Fruit fly (Drosophila melanogaster) whole organism, embryonic: Measurements from ENCODE around the gene CG4880.

Source experiments
- ATbp ChIP-seq: fragments of 200-800 bp; sonication (Bioruptor generic); optimal IDR thresholded peaks from 2 replicates; lab custom pipeline; 2017; ENCODE audit warnings: missing biosample characterization, mild to moderate bottlenecking, missing genetic modification characterization, missing genetic modification reagents
- CG10274 ChIP-seq: fragments of 200-800 bp; sonication (Bioruptor generic); optimal IDR thresholded peaks from 3 replicates; lab custom pipeline; 2017; ENCODE audit warnings: missing biosample characterization, mild to moderate bottlenecking, missing genetic modification characterization
- CG12744 ChIP-seq: fragments of 200-800 bp; sonication (Bioruptor generic); optimal IDR thresholded peaks from 2 replicates; lab custom pipeline; 2016; ENCODE audit warnings: missing biosample characterization, missing genetic modification characterization
- CG14014 ChIP-seq: fragments of 200-800 bp; sonication (Bioruptor generic); IDR thresholded peaks from 2 replicates; pipeline ENCODE4 v1.3.6; 2022; ENCODE audit warnings: missing biosample characterization, missing genetic modification characterization
- CG15514 ChIP-seq: fragments of 200-800 bp; sonication (Bioruptor generic); optimal IDR thresholded peaks from 3 replicates; lab custom pipeline; 2017; ENCODE audit warnings: missing biosample characterization, missing genetic modification characterization, mild to moderate bottlenecking, moderate library complexity, missing genetic modification reagents
- CG15696 ChIP-seq: fragments of 200-800 bp; sonication (Bioruptor generic); optimal IDR thresholded peaks from 2 replicates; lab custom pipeline; 2019; ENCODE audit warnings: missing biosample characterization, mild to moderate bottlenecking, missing genetic modification characterization, moderate library complexity
- CG1603 ChIP-seq: fragments of 200-800 bp; sonication (Bioruptor generic); optimal IDR thresholded peaks from 2 replicates; lab custom pipeline; 2019; ENCODE audit warnings: missing biosample characterization, mild to moderate bottlenecking, missing genetic modification characterization, moderate library complexity
- CG17328 ChIP-seq: fragments of 200-800 bp; sonication (Bioruptor generic); IDR thresholded peaks from 2 replicates; pipeline ENCODE4 v1.3.6; 2022; ENCODE audit warnings: missing biosample characterization, missing genetic modification characterization
- CG18262 ChIP-seq: fragments of 200-800 bp; optimal IDR thresholded peaks from 3 replicates; lab custom pipeline; 2019; ENCODE audit warnings: missing biosample characterization, mild to moderate bottlenecking, missing genetic modification characterization, moderate library complexity
- CG2199 ChIP-seq: fragments of 200-800 bp; sonication (Bioruptor generic); IDR thresholded peaks from 3 replicates; pipeline ENCODE4 v1.3.6; 2022; ENCODE audit warnings: missing biosample characterization, missing genetic modification characterization
- CG2202 ChIP-seq: fragments of 200-800 bp; sonication (Bioruptor generic); optimal IDR thresholded peaks from 2 replicates; lab custom pipeline; 2018; ENCODE audit warnings: missing biosample characterization, mild to moderate bottlenecking, missing genetic modification characterization
- CG3065 ChIP-seq: fragments of 200-800 bp; sonication (Bioruptor generic); optimal IDR thresholded peaks from 2 replicates; lab custom pipeline; 2016; ENCODE audit warnings: missing biosample characterization, missing genetic modification characterization
- CG33213 ChIP-seq: fragments of 200-800 bp; sonication (Bioruptor generic); optimal IDR thresholded peaks from 3 replicates; lab custom pipeline; 2016; ENCODE audit warnings: missing biosample characterization, missing genetic modification characterization
- CG42726 ChIP-seq: fragments of 200-800 bp; sonication (Bioruptor generic); IDR thresholded peaks from 2 replicates; pipeline ENCODE4 v1.3.6; 2022; ENCODE audit warnings: missing biosample characterization, missing genetic modification characterization; ENCODE audit not compliant: partially characterized antibody
- CG4707 ChIP-seq: fragments of 200-800 bp; sonication (Bioruptor generic); optimal IDR thresholded peaks from 2 replicates; lab custom pipeline; 2018; ENCODE audit warnings: missing biosample characterization, mild to moderate bottlenecking, missing genetic modification characterization, moderate library complexity
- CG4820 ChIP-seq: fragments of 200-800 bp; sonication (Bioruptor generic); optimal IDR thresholded peaks from 3 replicates; lab custom pipeline; 2016; ENCODE audit warnings: missing biosample characterization, missing genetic modification characterization
- CG6272 ChIP-seq: fragments of 200-800 bp; sonication (Bioruptor generic); IDR thresholded peaks from 2 replicates; pipeline ENCODE4 v1.3.6; 2022; ENCODE audit warnings: missing biosample characterization, missing genetic modification characterization
- CG6813 ChIP-seq: fragments of 200-800 bp; sonication (Bioruptor generic); optimal IDR thresholded peaks from 2 replicates; lab custom pipeline; 2017; ENCODE audit warnings: missing biosample characterization, missing genetic modification characterization, mild to moderate bottlenecking, moderate library complexity, missing genetic modification reagents
- CG8765 ChIP-seq: fragments of 200-800 bp; sonication (Bioruptor generic); IDR thresholded peaks from 2 replicates; pipeline ENCODE4 v1.3.6; 2022; ENCODE audit warnings: missing biosample characterization, missing genetic modification characterization
- CTCF ChIP-seq: fragments of 200-800 bp; sonication (Bioruptor generic); optimal IDR thresholded peaks from 2 replicates; lab custom pipeline; 2017; ENCODE audit warnings: missing biosample characterization, mild to moderate bottlenecking, missing genetic modification characterization, moderate library complexity
- GATAe ChIP-seq: fragments of 200-800 bp; sonication (Bioruptor generic); conservative IDR thresholded peaks from 2 replicates; pipeline ENCODE4 v1.3.6; 2022; ENCODE audit warnings: missing biosample characterization, missing genetic modification characterization
- H15 ChIP-seq: fragments of 200-800 bp; sonication (Bioruptor generic); IDR thresholded peaks from 3 replicates; pipeline ENCODE4 v1.3.6; 2022; ENCODE audit warnings: missing biosample characterization, missing genetic modification characterization
- HLH4C ChIP-seq: fragments of 200-800 bp; sonication (Bioruptor generic); IDR thresholded peaks from 3 replicates; pipeline ENCODE4 v1.3.6; 2022; ENCODE audit warnings: missing biosample characterization, missing genetic modification characterization; ENCODE audit not compliant: partially characterized antibody
- Nf-YB ChIP-seq: fragments of 200-800 bp; sonication (Bioruptor generic); optimal IDR thresholded peaks from 3 replicates; lab custom pipeline; 2019; ENCODE audit warnings: missing biosample characterization, mild to moderate bottlenecking, missing genetic modification characterization, moderate library complexity
- Oli ChIP-seq: fragments of 200-800 bp; sonication (Bioruptor generic); optimal IDR thresholded peaks from 2 replicates; lab custom pipeline; 2018; ENCODE audit warnings: missing biosample characterization, mild to moderate bottlenecking, missing genetic modification characterization, moderate library complexity
- Pdp1 ChIP-seq, 2 experiments: fragments of 200-800 bp; sonication (Bioruptor generic); optimal IDR thresholded peaks; 3 replicates each; lab custom pipeline; 2016; ENCODE audit warnings: missing biosample characterization in 2 of 2, missing genetic modification characterization in 2 of 2, mild to moderate bottlenecking in 1 of 2, moderate library complexity in 1 of 2
- Sry-β ChIP-seq: fragments of 200-800 bp; sonication (Bioruptor generic); optimal IDR thresholded peaks from 2 replicates; lab custom pipeline; 2018; ENCODE audit warnings: missing biosample characterization, mild to moderate bottlenecking, missing genetic modification characterization, moderate library complexity
- TFAM ChIP-seq: fragments of 200-800 bp; sonication (Bioruptor generic); optimal IDR thresholded peaks from 2 replicates; lab custom pipeline; 2017; ENCODE audit warnings: missing biosample characterization, missing genetic modification characterization, inconsistent platforms
- Xbp1 ChIP-seq: fragments of 200-800 bp; sonication (Bioruptor generic); optimal IDR thresholded peaks from 3 replicates; lab custom pipeline; 2016; ENCODE audit warnings: missing biosample characterization, mild to moderate bottlenecking, missing genetic modification characterization
- bcd ChIP-seq: fragments of 200-800 bp; sonication (Bioruptor generic); optimal IDR thresholded peaks from 2 replicates; lab custom pipeline; 2017; ENCODE audit warnings: missing biosample characterization, mild to moderate bottlenecking, missing genetic modification characterization
- cato ChIP-seq: fragments of 200-800 bp; sonication (Bioruptor generic); optimal IDR thresholded peaks from 2 replicates; lab custom pipeline; 2016; ENCODE audit warnings: missing biosample characterization, missing genetic modification characterization, borderline replicate concordance
- chif ChIP-seq, 2 experiments: fragments of 200-800 bp; sonication (Bioruptor generic); optimal IDR thresholded peaks; 3 replicates each; lab custom pipeline; 2016; ENCODE audit warnings: missing biosample characterization in 2 of 2, missing genetic modification characterization in 2 of 2
- dmrt11E ChIP-seq: fragments of 200-800 bp; sonication (Bioruptor generic); optimal IDR thresholded peaks from 3 replicates; lab custom pipeline; 2018; ENCODE audit warnings: missing biosample characterization, mild to moderate bottlenecking, missing genetic modification characterization, moderate library complexity
- ham ChIP-seq: fragments of 200-800 bp; sonication (Bioruptor generic); IDR thresholded peaks from 2 replicates; pipeline ENCODE4 v1.3.6; 2022; ENCODE audit warnings: missing biosample characterization, missing genetic modification characterization
- hb ChIP-seq: fragments of 200-800 bp; sonication (Bioruptor generic); IDR thresholded peaks from 3 replicates; pipeline ENCODE4 v1.3.6; 2022; ENCODE audit warnings: missing biosample characterization, missing genetic modification characterization; ENCODE audit not compliant: partially characterized antibody
- hth ChIP-seq: fragments of >200 bp; optimal IDR thresholded peaks from 2 replicates; lab custom pipeline; 2017; ENCODE audit warnings: inconsistent platforms
- knrl ChIP-seq: fragments of 200-800 bp; sonication (Bioruptor generic); IDR thresholded peaks from 3 replicates; pipeline ENCODE4 v1.3.6; 2022; ENCODE audit warnings: missing biosample characterization, missing genetic modification characterization; ENCODE audit not compliant: partially characterized antibody
- lov ChIP-seq, 2 experiments: fragments of 200-800 bp in 1 of 2; fragments of >200 bp in 1 of 2; sonication (Bioruptor generic) in 1 of 2; IDR thresholded peaks in 1 of 2; optimal IDR thresholded peaks in 1 of 2; 2 replicates in 1 of 2; 3 replicates in 1 of 2; pipeline versions ENCODE4 v1.3.6 to Lab custom; 2017 to 2022; ENCODE audit warnings: missing biosample characterization in 1 of 2, missing genetic modification characterization in 1 of 2
- oc ChIP-seq: fragments of 200-800 bp; sonication (Bioruptor generic); optimal IDR thresholded peaks from 2 replicates; lab custom pipeline; 2018; ENCODE audit warnings: missing biosample characterization, mild to moderate bottlenecking, missing genetic modification characterization, moderate library complexity
- peb ChIP-seq: fragments of 200-800 bp; sonication (Bioruptor generic); IDR thresholded peaks from 2 replicates; pipeline ENCODE4 v1.3.6; 2022; ENCODE audit warnings: missing biosample characterization, missing genetic modification characterization
- sd ChIP-seq: fragments of 200-800 bp; sonication (Bioruptor generic); optimal IDR thresholded peaks from 3 replicates; lab custom pipeline; 2018; ENCODE audit warnings: missing biosample characterization, mild to moderate bottlenecking, missing genetic modification characterization, moderate library complexity
- sens-2 ChIP-seq: fragments of 200-800 bp; sonication (Bioruptor generic); IDR thresholded peaks from 2 replicates; pipeline ENCODE4 v1.3.6; 2022; ENCODE audit warnings: missing biosample characterization, missing genetic modification characterization
- sima ChIP-seq: fragments of 200-800 bp; sonication (Bioruptor generic); optimal IDR thresholded peaks from 2 replicates; lab custom pipeline; 2016; ENCODE audit warnings: missing biosample characterization, missing genetic modification characterization
- slbo ChIP-seq: fragments of 200-800 bp; sonication (Bioruptor generic); IDR thresholded peaks from 2 replicates; pipeline ENCODE4 v1.3.6; 2022; ENCODE audit warnings: missing biosample characterization, missing genetic modification characterization
- ssp ChIP-seq: fragments of 200-800 bp; sonication (Bioruptor generic); IDR thresholded peaks from 2 replicates; pipeline ENCODE4 v1.3.6; 2022; ENCODE audit warnings: missing biosample characterization, missing genetic modification characterization
- stc ChIP-seq: fragments of 200-800 bp; sonication (Bioruptor generic); IDR thresholded peaks from 2 replicates; pipeline ENCODE4 v1.3.6; 2022; ENCODE audit warnings: missing biosample characterization, missing genetic modification characterization
- tgo ChIP-seq: fragments of 200-800 bp; sonication (Bioruptor generic); IDR thresholded peaks from 3 replicates; pipeline ENCODE4 v1.3.6; 2022; ENCODE audit warnings: missing biosample characterization, missing genetic modification characterization
- ttk ChIP-seq: fragments of 200-800 bp; sonication (Bioruptor generic); IDR thresholded peaks from 2 replicates; pipeline ENCODE4 v2.1.2; 2022; ENCODE audit warnings: missing biosample characterization, missing genetic modification characterization
- unc-4 ChIP-seq: fragments of 200-800 bp; sonication (Bioruptor generic); IDR thresholded peaks from 2 replicates; pipeline ENCODE4 v1.3.6; 2022; ENCODE audit warnings: missing biosample characterization, missing genetic modification characterization; ENCODE audit not compliant: partially characterized antibody
- zen ChIP-seq: fragments of 200-800 bp; sonication (Bioruptor generic); optimal IDR thresholded peaks from 3 replicates; lab custom pipeline; 2018; ENCODE audit warnings: missing biosample characterization, mild to moderate bottlenecking, missing genetic modification characterization, moderate library complexity

The CG4880 gene

DNA sequence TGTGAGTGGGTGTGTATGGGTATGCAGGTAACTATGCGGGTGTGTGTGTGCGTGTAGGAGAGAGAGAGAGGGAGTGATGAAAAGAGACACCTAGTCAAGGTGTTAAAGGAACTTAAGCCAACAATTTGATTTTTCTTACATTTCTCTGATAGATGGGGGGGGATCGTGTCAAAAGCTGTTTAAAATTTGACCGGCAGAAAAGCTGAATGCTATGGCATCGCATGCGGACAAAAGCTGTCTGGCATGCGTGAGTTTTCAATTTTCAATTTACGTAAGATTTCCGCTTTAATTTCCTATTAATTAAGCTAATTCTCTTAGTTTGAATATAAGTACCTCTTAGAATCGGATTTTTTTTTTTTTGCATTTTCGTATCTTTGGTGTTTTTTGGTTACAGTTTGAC is 46.7 kb upstream of the CG4880 start (continued):
- TF ChIP-seq CG2202 (tag; lab: Kevin White, UChicago), result no peak
- peak in 1 of 2 experiments; percentile 90 for TF ChIP-seq Pdp1 (GFP tag; optimal IDR thresholded peaks at IDR 0.05; lab: Kevin White, UChicago)
- no peak for TF ChIP-seq unc-4 (GFP tag; lab: Robert Waterston, UW)
- no peak for TF ChIP-seq zen
- TF ChIP-seq CG3065 (GFP tag; lab: Kevin White, UChicago), result no peak
- TF ChIP-seq cato (GFP tag; lab: Kevin White, UChicago), result no peak
- TF ChIP-seq CG6272 (GFP tag; lab: Robert Waterston, UW), result no peak
- 0 out of 2 replicates have a peak, but pooled peaks have one; percentile 16 for TF ChIP-seq CG17328 (GFP tag; lab: Robert Waterston, UW)
- TF ChIP-seq CG8765, result no peak
- TF ChIP-seq CG10274 (GFP tag; lab: Kevin White, UChicago), result no peak
- TF ChIP-seq TFAM, result no peak
- TF ChIP-seq CG15514 (GFP tag; lab: Kevin White, UChicago), result no peak
- 0 out of 3 replicates have a peak, but pooled peaks have one; percentile 36 for TF ChIP-seq H15 (GFP tag; lab: Robert Waterston, UW)
- TF ChIP-seq stc (GFP tag; lab: Robert Waterston, UW), result no peak
- TF ChIP-seq bcd, result peak; percentile 2
- no peak for TF ChIP-seq HLH4C (GFP tag; lab: Robert Waterston, UW)
- TF ChIP-seq sens-2 (GFP tag; lab: Robert Waterston, UW), result no peak
- TF ChIP-seq Nf-YB (GFP tag; lab: Kevin White, UChicago), result no peak
- TF ChIP-seq dmrt11E (tag; lab: Kevin White, UChicago), result no peak
- no peak for TF ChIP-seq sd (tag; lab: Kevin White, UChicago)
- TF ChIP-seq peb (GFP tag; lab: Robert Waterston, UW), result no peak
- TF ChIP-seq tgo (GFP tag; lab: Robert Waterston, UW), result no peak
- TF ChIP-seq CG15696, result no peak
- no peak for TF ChIP-seq Xbp1 (GFP tag; lab: Kevin White, UChicago)
- TF ChIP-seq CG2199 (GFP tag; lab: Robert Waterston, UW), result peak; percentile 96
- TF ChIP-seq CTCF (GFP tag; lab: Kevin White, UChicago), result peak; percentile 56
- TF ChIP-seq Sry-β (GFP tag; lab: Kevin White, UChicago), result no peak
- TF ChIP-seq CG4820 (GFP tag; lab: Kevin White, UChicago), result no peak
- TF ChIP-seq ssp (GFP tag; lab: Robert Waterston, UW), result no peak
- TF ChIP-seq ATbp (GFP tag; lab: Kevin White, UChicago), result no peak
- no peak for TF ChIP-seq CG18262
- peak; percentile 43 for TF ChIP-seq CG1603 (tag; lab: Kevin White, UChicago)
- peak; percentile 45; the same call in 1 of the 3 replicates for TF ChIP-seq knrl
- TF ChIP-seq CG14014, result 0 out of 2 replicates have a peak, but pooled peaks have one; percentile 12
- no peak for TF ChIP-seq GATAe (GFP tag; lab: Robert Waterston, UW)
- no peak for TF ChIP-seq CG12744 (GFP tag; lab: Kevin White, UChicago)
- no peak for TF ChIP-seq sima (GFP tag; lab: Kevin White, UChicago)
- no peak for TF ChIP-seq CG4707 (GFP tag; lab: Kevin White, UChicago)
- peak in 1 of 2 experiments; percentile 7 for TF ChIP-seq chif (GFP tag; optimal IDR thresholded peaks at IDR 0.05; lab: Kevin White, UChicago)
- TF ChIP-seq CG42726, result peak; percentile 64; the same call in 1 of the 2 replicates
- TF ChIP-seq oc (tag; lab: Kevin White, UChicago), result no peak
- no peak for TF ChIP-seq hth (lab: Kevin White, UChicago)
- no peak for TF ChIP-seq CG33213
- TF ChIP-seq ttk, result peak; percentile 14; the same call in 1 of the 2 replicates
- no peak for TF ChIP-seq Oli
- peak; percentile 57 for TF ChIP-seq slbo (GFP tag; lab: Robert Waterston, UW)
- no peak for TF ChIP-seq lov (optimal IDR thresholded peaks at IDR 0.05; lab: Kevin White, UChicago)
- TF ChIP-seq lov (GFP tag; IDR thresholded peaks at IDR 0.05; lab: Robert Waterston, UW), result 0 out of 3 replicates have a peak, but pooled peaks have one; percentile 27
- TF ChIP-seq CG6813 (GFP tag; lab: Kevin White, UChicago), result no peak
- TF ChIP-seq ham, result no peak
- no peak for TF ChIP-seq hb (GFP tag; lab: Robert Waterston, UW)
